Fruit fly (Drosophila melanogaster): ENCODE data around the gene CG16815.

CG16815 gene

DNA sequence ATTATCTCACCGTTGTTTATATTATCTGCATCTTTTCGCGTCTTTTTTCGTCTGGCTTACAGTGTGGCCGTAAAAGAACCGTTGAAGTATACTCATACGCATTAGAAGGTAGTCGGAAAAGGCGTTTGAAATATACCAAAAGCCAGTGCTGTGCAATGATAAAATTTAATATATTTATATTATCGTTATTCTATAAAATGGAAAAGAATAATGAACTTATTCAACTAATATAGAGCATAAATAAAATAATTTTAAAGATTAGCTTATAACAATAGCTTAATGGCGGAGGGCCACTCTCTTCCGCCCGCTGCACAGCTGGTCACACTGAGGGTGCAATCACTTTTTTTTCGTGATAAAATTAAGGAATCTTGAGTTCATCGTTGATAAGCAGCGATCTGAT is 37.7 kb upstream of the CG16815 start, which contains the start of the genes CG16974 and Edem2 (continued):
- TF ChIP-seq CG5180 (GFP tag; optimal IDR thresholded peaks at IDR 0.05), result no peak
- no peak for TF ChIP-seq CG13894 (tag; optimal IDR thresholded peaks at IDR 0.05)
- no peak for TF ChIP-seq D19B (GFP tag; optimal IDR thresholded peaks at IDR 0.05)
- no peak for TF ChIP-seq Mes4 (GFP tag; optimal IDR thresholded peaks at IDR 0.05)
- no peak for TF ChIP-seq sna (GFP tag; IDR thresholded peaks at IDR 0.05; ENCODE audit: partially characterized antibody)
- peak; percentile 84 for TF ChIP-seq CG34422 (GFP tag; IDR thresholded peaks at IDR 0.05)
- peak; percentile 52; the same call in 1 of the 2 replicates for TF ChIP-seq NFAT (GFP tag; IDR thresholded peaks at IDR 0.05)
- TF ChIP-seq gro (GFP tag; optimal IDR thresholded peaks at IDR 0.05), result no peak
- TF ChIP-seq unc-4 (GFP tag; IDR thresholded peaks at IDR 0.05; ENCODE audit: partially characterized antibody), result no peak
- TF ChIP-seq ac (GFP tag; optimal IDR thresholded peaks at IDR 0.05), result no peak
- TF ChIP-seq HLH4C (GFP tag; IDR thresholded peaks at IDR 0.05; ENCODE audit: partially characterized antibody), result no peak
- TF ChIP-seq dan (GFP tag; IDR thresholded peaks at IDR 0.05), result no peak
- peak; percentile 43; the same call in 1 of the 3 replicates for TF ChIP-seq H15 (GFP tag; IDR thresholded peaks at IDR 0.05)
- no peak for TF ChIP-seq Vsx1 (GFP tag; optimal IDR thresholded peaks at IDR 0.05)
- no peak for TF ChIP-seq sd (tag; optimal IDR thresholded peaks at IDR 0.05)
- TF ChIP-seq lilli (GFP tag; optimal IDR thresholded peaks at IDR 0.05), result peak; percentile 79
- peak; percentile 90 for TF ChIP-seq CG12659 (GFP tag; optimal IDR thresholded peaks at IDR 0.05)
- peak; percentile 51 for TF ChIP-seq CG5245 (GFP tag; optimal IDR thresholded peaks at IDR 0.05)
- TF ChIP-seq CG32772 (GFP tag; IDR thresholded peaks at IDR 0.05), result peak; percentile 85
- no peak for TF ChIP-seq CG1024 (GFP tag; IDR thresholded peaks at IDR 0.05)
- peak; percentile 44; the same call in 1 of the 2 replicates for TF ChIP-seq CG7372 (GFP tag; IDR thresholded peaks at IDR 0.05)
- peak; percentile 73 for TF ChIP-seq CG13424 (tag; optimal IDR thresholded peaks at IDR 0.05)
- TF ChIP-seq mirr (GFP tag; optimal IDR thresholded peaks at IDR 0.05), result no peak
- no peak for TF ChIP-seq fru (optimal IDR thresholded peaks at IDR 0.05)
- no peak for TF ChIP-seq CTCF (GFP tag; optimal IDR thresholded peaks at IDR 0.05)
- no peak for TF ChIP-seq CG31365 (tag; optimal IDR thresholded peaks at IDR 0.05)
- no peak for TF ChIP-seq CG34224 (GFP tag; IDR thresholded peaks at IDR 0.05; ENCODE audit: partially characterized antibody)
- no peak for TF ChIP-seq CG17568 (GFP tag; optimal IDR thresholded peaks at IDR 0.05)
- TF ChIP-seq CG9797 (GFP tag; optimal IDR thresholded peaks at IDR 0.05), result peak; percentile 96
- TF ChIP-seq Nf-YC (tag; optimal IDR thresholded peaks at IDR 0.05), result peak; percentile 74
- TF ChIP-seq CG3995 (GFP tag; optimal IDR thresholded peaks at IDR 0.05), result peak; percentile 60
- TF ChIP-seq bigmax (GFP tag; optimal IDR thresholded peaks at IDR 0.05), result no peak
- no peak for TF ChIP-seq CG3163 (GFP tag; optimal IDR thresholded peaks at IDR 0.05)
- peak; percentile 45 for TF ChIP-seq Bdp1 (GFP tag; optimal IDR thresholded peaks at IDR 0.05)
- TF ChIP-seq Hsf (GFP tag; optimal IDR thresholded peaks at IDR 0.05), result peak; percentile 63
- TF ChIP-seq Blimp-1 (GFP tag; optimal IDR thresholded peaks at IDR 0.05), result no peak
- TF ChIP-seq CG1602 (GFP tag; optimal IDR thresholded peaks at IDR 0.05), result peak; percentile 76
- TF ChIP-seq CG15269 (tag; optimal IDR thresholded peaks at IDR 0.05), result no peak
- TF ChIP-seq cato (GFP tag; optimal IDR thresholded peaks at IDR 0.05; ENCODE audit: borderline replicate concordance), result peak; percentile 26
- TF ChIP-seq Usf (GFP tag; optimal IDR thresholded peaks at IDR 0.05), result peak; percentile 3
- TF ChIP-seq PHDP (tag; optimal IDR thresholded peaks at IDR 0.05), result no peak
- peak; percentile 30 for TF ChIP-seq fd3F (GFP tag; optimal IDR thresholded peaks at IDR 0.05)
- no peak for TF ChIP-seq CG43689 (GFP tag; IDR thresholded peaks at IDR 0.05)
- no peak for TF ChIP-seq Hr78 (GFP tag; optimal IDR thresholded peaks at IDR 0.05)
- TF ChIP-seq exex (tag; optimal IDR thresholded peaks at IDR 0.05), result no peak
- TF ChIP-seq CG31224 (GFP tag; IDR thresholded peaks at IDR 0.05), result peak; percentile 72
- TF ChIP-seq disco-r (GFP tag; optimal IDR thresholded peaks at IDR 0.05), result no peak
- peak; percentile 57 for TF ChIP-seq fd96Cb (tag; optimal IDR thresholded peaks at IDR 0.05)
- 0 out of 2 replicates have a peak, but pooled peaks have one; percentile 11 for TF ChIP-seq Oaz (GFP tag; IDR thresholded peaks at IDR 0.05)
- TF ChIP-seq zen (tag; optimal IDR thresholded peaks at IDR 0.05), result peak; percentile 85
- TF ChIP-seq CG7271 (tag; optimal IDR thresholded peaks at IDR 0.05), result peak; percentile 87

Data from whole organism, embryonic.